Worm (Caenorhabditis elegans) whole organism, late embryonic: ENCODE results near the gene C26E1.1.
A peak's percentile ranks its signal among the peaks of the same experiment; 100 is the strongest.

ENCODE experiments used
- T23F11.4 ChIP-seq: fragments of 200-800 bp; sonication (Bioruptor generic); optimal IDR thresholded peaks from 2 replicates; lab custom pipeline; 2018; ENCODE audit warnings: mild to moderate bottlenecking, missing genetic modification characterization, missing compliant biosample characterization
- Y22D7AL.16 ChIP-seq: sonication (generic microtip); optimal IDR thresholded peaks from 2 replicates; lab custom pipeline; 2016; ENCODE audit warnings: missing genetic modification characterization, missing compliant biosample characterization
- ahr-1 ChIP-seq: sonication (generic microtip); optimal IDR thresholded peaks from 2 replicates; lab custom pipeline; 2016; ENCODE audit warnings: missing genetic modification characterization, missing compliant biosample characterization
- ceh-18 ChIP-seq: sonication (generic microtip); optimal IDR thresholded peaks from 2 replicates; lab custom pipeline; 2016; ENCODE audit warnings: missing genetic modification characterization, missing compliant biosample characterization
- ceh-19 ChIP-seq: fragments of 200-800 bp; sonication (Bioruptor generic); optimal IDR thresholded peaks from 2 replicates; lab custom pipeline; 2018; ENCODE audit warnings: mild to moderate bottlenecking, missing genetic modification characterization, missing compliant biosample characterization
- ceh-22 ChIP-seq: sonication (generic microtip); optimal IDR thresholded peaks from 2 replicates; lab custom pipeline; 2017; ENCODE audit warnings: missing biosample characterization, missing genetic modification characterization
- ceh-30 ChIP-seq: fragments of 150-350 bp; optimal IDR thresholded peaks from 2 replicates; lab custom pipeline; 2014; ENCODE audit warnings: missing biosample characterization, missing genetic modification characterization
- ceh-31 ChIP-seq: sonication (generic microtip); optimal IDR thresholded peaks from 2 replicates; lab custom pipeline; 2016; ENCODE audit warnings: missing genetic modification characterization, missing compliant biosample characterization
- ceh-48 ChIP-seq: sonication (generic microtip); optimal IDR thresholded peaks from 2 replicates; lab custom pipeline; 2016; ENCODE audit warnings: missing genetic modification characterization, inconsistent platforms, missing compliant biosample characterization
- fkh-10 ChIP-seq: fragments of 150-350 bp; optimal IDR thresholded peaks from 2 replicates; lab custom pipeline; 2014; ENCODE audit warnings: missing biosample characterization, missing genetic modification reagents, missing genetic modification characterization
- hlh-30 ChIP-seq: sonication (generic microtip); optimal IDR thresholded peaks from 2 replicates; lab custom pipeline; 2017; ENCODE audit warnings: antibody characterized with exemption, missing genetic modification characterization, missing compliant biosample characterization; ENCODE audit not compliant: insufficient read depth
- hlh-6 ChIP-seq: sonication (generic microtip); optimal IDR thresholded peaks from 2 replicates; lab custom pipeline; 2016; ENCODE audit warnings: missing genotype, missing genetic modification characterization, missing compliant biosample characterization
- lim-6 ChIP-seq: sonication (generic microtip); optimal IDR thresholded peaks from 2 replicates; lab custom pipeline; 2016; ENCODE audit warnings: missing genetic modification characterization, missing compliant biosample characterization
- madf-2 ChIP-seq: sonication (generic microtip); optimal IDR thresholded peaks from 2 replicates; lab custom pipeline; 2017; ENCODE audit warnings: missing genetic modification characterization, missing compliant biosample characterization
- pha-4 ChIP-seq: fragments of 150-350 bp; optimal IDR thresholded peaks from 2 replicates; lab custom pipeline; 2018; ENCODE audit warnings: missing biosample characterization, missing genetic modification reagents, missing genetic modification characterization
- pros-1 ChIP-seq: fragments of 150-350 bp; optimal IDR thresholded peaks from 2 replicates; lab custom pipeline; 2014; ENCODE audit warnings: missing biosample characterization, missing genetic modification reagents, missing genetic modification characterization
- ref-2 ChIP-seq: sonication (generic microtip); optimal IDR thresholded peaks from 2 replicates; lab custom pipeline; 2016; ENCODE audit warnings: missing genetic modification characterization, missing compliant biosample characterization
- rnt-1 ChIP-seq: sonication (generic microtip); optimal IDR thresholded peaks from 2 replicates; lab custom pipeline; 2016; ENCODE audit warnings: missing genetic modification characterization, missing compliant biosample characterization
- sox-4 ChIP-seq: sonication (generic microtip); optimal IDR thresholded peaks from 2 replicates; lab custom pipeline; 2017; ENCODE audit warnings: mild to moderate bottlenecking, missing genetic modification characterization, inconsistent platforms, missing compliant biosample characterization
- tbx-7 ChIP-seq: sonication (generic microtip); optimal IDR thresholded peaks from 2 replicates; lab custom pipeline; 2016; ENCODE audit warnings: missing genotype, missing genetic modification characterization, missing compliant biosample characterization
- unc-42 ChIP-seq: sonication (generic microtip); optimal IDR thresholded peaks from 2 replicates; lab custom pipeline; 2016; ENCODE audit warnings: missing genotype, missing genetic modification characterization, missing compliant biosample characterization
- unc-55 ChIP-seq: sonication (generic microtip); optimal IDR thresholded peaks from 2 replicates; lab custom pipeline; 2017; ENCODE audit warnings: missing biosample characterization, missing genetic modification reagents, missing genetic modification characterization

The C26E1.1 gene

ce11 chrV:13335883-13336419, 38.6 kb downstream of the C26E1.1 start, which contains the start of gene C50B6.9:
Gene C50B6.9 (plus strand): TSS chrV:13336369.
- no peak for TF ChIP-seq pros-1 (tag; lab: Kevin White, UChicago)
- TF ChIP-seq hlh-30: peak; percentile 1
- TF ChIP-seq, all 69 proteins: peak for 1

- TF ChIP-seq fkh-10 (GFP tag; lab: Kevin White, UChicago): no peak
- no peak for TF ChIP-seq hlh-6 (tag; lab: Kevin White, UChicago)
Observed at ce11 chrV:13338037-13338436, 40.7 kb downstream of the C26E1.1 start.

- TF ChIP-seq Y22D7AL.16 (tag; lab: Kevin White, UChicago) (no peak), unc-42 (tag; lab: Kevin White, UChicago) (no peak), ref-2 (tag; lab: Kevin White, UChicago) (no peak), ahr-1 (no peak), sox-4 (no peak), lim-6 (tag; lab: Kevin White, UChicago) (no peak), pha-4 (tag; lab: Kevin White, UChicago) (no peak), madf-2 (tag; lab: Kevin White, UChicago) (no peak), ceh-30 (tag; lab: Kevin White, UChicago) (no peak), tbx-7 (tag; lab: Kevin White, UChicago) (no peak), ceh-19 (GFP tag; lab: Kevin White, UChicago) (no peak), ceh-22 (tag; lab: Kevin White, UChicago) (no peak)
Observed at ce11 chrV:13339633-13340290, 42.4 kb downstream of the C26E1.1 start, which contains the start of the genes str-4 and lgc-48. Gene str-4 (minus strand): TSS chrV:13339733. Gene lgc-48 (plus strand): TSS chrV:13340240.

ce11 chrV:13342235-13342634, 44.9 kb downstream of the C26E1.1 start:
- TF ChIP-seq T23F11.4 (GFP tag; lab: Kevin White, UChicago): no peak
- TF ChIP-seq hlh-30: no peak

- TF ChIP-seq ceh-48 (tag; lab: Kevin White, UChicago): no peak
- TF ChIP-seq rnt-1 (tag; lab: Kevin White, UChicago): peak; percentile 64
- no peak for TF ChIP-seq ceh-31 (tag; lab: Kevin White, UChicago)
- peak; percentile 32 for TF ChIP-seq ceh-18 (tag; lab: Kevin White, UChicago)
- TF ChIP-seq unc-55: peak; percentile 43
Observed at ce11 chrV:13345867-13346328, 48.6 kb downstream of the C26E1.1 start, which contains the start of gene twk-43. Gene twk-43 (plus strand): TSS chrV:13346278.
